Worm (Caenorhabditis elegans) whole organism, L1 larva: ENCODE results near the gene acy-1.

Experiments used
- Y116A8C.19 ChIP-seq: sonication (generic microtip); optimal IDR thresholded peaks from 2 replicates; lab custom pipeline; 2016; ENCODE audit warnings: missing compliant biosample characterization, missing genetic modification characterization, borderline replicate concordance
- alr-1 ChIP-seq: fragments of 200-800 bp; sonication (Bioruptor generic); optimal IDR thresholded peaks from 2 replicates; lab custom pipeline; 2018; ENCODE audit warnings: borderline replicate concordance, mild to moderate bottlenecking, missing genetic modification characterization, missing compliant biosample characterization
- aly-2 ChIP-seq: fragments of 150-350 bp; optimal IDR thresholded peaks from 2 replicates; lab custom pipeline; 2014; ENCODE audit warnings: missing biosample characterization, missing genetic modification characterization
- ceh-90 ChIP-seq: sonication (generic microtip); optimal IDR thresholded peaks from 2 replicates; lab custom pipeline; 2016; ENCODE audit warnings: missing genetic modification characterization, missing compliant biosample characterization
- dpl-1 ChIP-seq, 3 experiments: fragments of 150-350 bp in 2 of 3; sonication (generic microtip) in 1 of 3; optimal IDR thresholded peaks; 2 replicates each; lab custom pipeline; 2014 to 2017; ENCODE audit warnings: missing biosample characterization in 3 of 3, missing genetic modification characterization in 3 of 3, missing genetic modification reagents in 3 of 3
- dsc-1 ChIP-seq: sonication (generic microtip); optimal IDR thresholded peaks from 2 replicates; lab custom pipeline; 2016; ENCODE audit warnings: mild to moderate bottlenecking, missing genetic modification characterization, missing compliant biosample characterization
- efl-1 ChIP-seq, 4 experiments: fragments of 150-350 bp; optimal IDR thresholded peaks in 3 of 4; peaks in 1 of 4; 1 replicate in 1 of 4; 2 replicates in 3 of 4; lab custom pipeline; 2014; ENCODE audit warnings: missing biosample characterization in 2 of 4, missing genetic modification characterization in 2 of 4, missing genetic modification reagents in 2 of 4
- efl-3 ChIP-seq: fragments of 200-800 bp; sonication (Bioruptor generic); optimal IDR thresholded peaks from 2 replicates; lab custom pipeline; 2018; ENCODE audit warnings: mild to moderate bottlenecking, missing genetic modification characterization, missing compliant biosample characterization
- egl-27 ChIP-seq, 2 experiments: fragments of 150-350 bp in 1 of 2; sonication (generic microtip); optimal IDR thresholded peaks; 3 replicates each; lab custom pipeline; 2017 to 2018; ENCODE audit warnings: missing biosample characterization in 2 of 2, missing genetic modification characterization in 2 of 2, missing genetic modification reagents in 2 of 2
- elt-3 ChIP-seq, 6 experiments: fragments of 150-350 bp in 1 of 6; sonication (generic microtip); optimal IDR thresholded peaks; 2 replicates each; lab custom pipeline; 2017 to 2018; ENCODE audit warnings: missing biosample characterization in 6 of 6, missing genetic modification characterization in 6 of 6, inconsistent platforms in 1 of 6
- fkh-4 ChIP-seq: sonication (generic microtip); optimal IDR thresholded peaks from 2 replicates; lab custom pipeline; 2016; ENCODE audit warnings: missing compliant biosample characterization, missing genetic modification characterization, borderline replicate concordance
- hlh-17 ChIP-seq: fragments of 200-800 bp; sonication (Bioruptor generic); optimal IDR thresholded peaks from 2 replicates; lab custom pipeline; 2018; ENCODE audit warnings: missing genetic modification characterization, mild to moderate bottlenecking, missing compliant biosample characterization, moderate library complexity, borderline replicate concordance
- hlh-4 ChIP-seq: sonication (generic microtip); optimal IDR thresholded peaks from 2 replicates; lab custom pipeline; 2016; ENCODE audit warnings: mild to moderate bottlenecking, missing genetic modification characterization, missing compliant biosample characterization
- hpl-2 ChIP-seq: fragments of 150-350 bp; optimal IDR thresholded peaks from 2 replicates; lab custom pipeline; 2014; ENCODE audit warnings: missing biosample characterization, missing genetic modification reagents, missing genetic modification characterization
- jun-1 ChIP-seq: fragments of 150-350 bp; optimal IDR thresholded peaks from 2 replicates; lab custom pipeline; 2014; ENCODE audit warnings: missing biosample characterization, missing genetic modification reagents, missing genetic modification characterization
- lin-13 ChIP-seq: fragments of 150-350 bp; optimal IDR thresholded peaks from 2 replicates; lab custom pipeline; 2014; ENCODE audit warnings: missing biosample characterization, missing genetic modification reagents, missing genetic modification characterization
- lin-14 ChIP-seq: fragments of 200-800 bp; sonication (Bioruptor generic); optimal IDR thresholded peaks from 2 replicates; lab custom pipeline; 2018; ENCODE audit warnings: mild to moderate bottlenecking, missing genetic modification characterization, moderate library complexity, missing compliant biosample characterization
- lin-39 ChIP-seq: fragments of 150-350 bp; optimal IDR thresholded peaks from 2 replicates; lab custom pipeline; 2014; ENCODE audit warnings: missing biosample characterization, missing genetic modification reagents, missing genetic modification characterization
- lsy-2 ChIP-seq, 2 experiments: fragments of 150-350 bp; optimal IDR thresholded peaks; 2 replicates each; lab custom pipeline; 2014; ENCODE audit warnings: missing biosample characterization in 2 of 2, missing genetic modification characterization in 2 of 2
- mdl-1 ChIP-seq, 2 experiments: fragments of 150-350 bp; optimal IDR thresholded peaks; 2 replicates each; lab custom pipeline; 2014 to 2017; ENCODE audit warnings: missing biosample characterization in 2 of 2, missing genetic modification characterization in 2 of 2, inconsistent platforms in 1 of 2
- mep-1 ChIP-seq: fragments of 150-350 bp; optimal IDR thresholded peaks from 2 replicates; lab custom pipeline; 2014; ENCODE audit warnings: missing biosample characterization, missing genetic modification characterization
- nhr-12 ChIP-seq: sonication (generic microtip); optimal IDR thresholded peaks from 2 replicates; lab custom pipeline; 2017; ENCODE audit warnings: missing biosample characterization, missing genetic modification characterization
- nhr-19 ChIP-seq: fragments of 200-800 bp; sonication (Bioruptor generic); conservative IDR thresholded peaks from 2 replicates; pipeline ENCODE4 v1.3.6; 2022; ENCODE audit warnings: missing genetic modification characterization, missing compliant biosample characterization
- nhr-20 ChIP-seq: sonication (generic microtip); optimal IDR thresholded peaks from 2 replicates; lab custom pipeline; 2016; ENCODE audit warnings: mild to moderate bottlenecking, missing genetic modification characterization, missing compliant biosample characterization
- nhr-47 ChIP-seq: sonication (generic microtip); optimal IDR thresholded peaks from 2 replicates; lab custom pipeline; 2016; ENCODE audit warnings: mild to moderate bottlenecking, missing genetic modification characterization, moderate library complexity, missing compliant biosample characterization
- nhr-71 ChIP-seq: sonication (generic microtip); optimal IDR thresholded peaks from 2 replicates; lab custom pipeline; 2016; ENCODE audit warnings: mild to moderate bottlenecking, missing genetic modification characterization, moderate library complexity, missing compliant biosample characterization
- nhr-77 ChIP-seq: fragments of 150-350 bp; optimal IDR thresholded peaks from 2 replicates; lab custom pipeline; 2014; ENCODE audit warnings: missing biosample characterization, missing genetic modification characterization
- pag-3 ChIP-seq: sonication (generic microtip); optimal IDR thresholded peaks from 2 replicates; lab custom pipeline; 2017; ENCODE audit warnings: missing genetic modification characterization, mild to moderate bottlenecking, missing compliant biosample characterization, antibody characterized with exemption, borderline replicate concordance; ENCODE audit not compliant: insufficient read depth
- pax-3 ChIP-seq: fragments of 200-800 bp; sonication (Bioruptor generic); optimal IDR thresholded peaks from 2 replicates; lab custom pipeline; 2018; ENCODE audit warnings: mild to moderate bottlenecking, missing genetic modification characterization, moderate library complexity, missing compliant biosample characterization
- pqm-1 ChIP-seq: sonication (generic microtip); optimal IDR thresholded peaks from 3 replicates; lab custom pipeline; 2017; ENCODE audit warnings: missing biosample characterization, missing genetic modification characterization
- rnt-1 ChIP-seq: sonication (generic microtip); optimal IDR thresholded peaks from 2 replicates; lab custom pipeline; 2016; ENCODE audit warnings: mild to moderate bottlenecking, missing genetic modification characterization, moderate library complexity, missing compliant biosample characterization
- snu-23 ChIP-seq: sonication (generic microtip); optimal IDR thresholded peaks from 2 replicates; lab custom pipeline; 2016; ENCODE audit warnings: missing genetic modification characterization, missing compliant biosample characterization
- sptf-1 ChIP-seq: fragments of 150-350 bp; optimal IDR thresholded peaks from 2 replicates; lab custom pipeline; 2014; ENCODE audit warnings: missing biosample characterization, missing genetic modification characterization
- swsn-7 ChIP-seq: sonication (generic microtip); optimal IDR thresholded peaks from 2 replicates; lab custom pipeline; 2016; ENCODE audit warnings: missing genetic modification characterization, missing compliant biosample characterization
- tbx-2 ChIP-seq: sonication (generic microtip); optimal IDR thresholded peaks from 2 replicates; lab custom pipeline; 2016; ENCODE audit warnings: missing genetic modification characterization, missing compliant biosample characterization
- tlp-1 ChIP-seq: fragments of 150-350 bp; optimal IDR thresholded peaks from 2 replicates; lab custom pipeline; 2014; ENCODE audit warnings: missing biosample characterization, missing genetic modification characterization
- unc-130 ChIP-seq: fragments of 150-350 bp; optimal IDR thresholded peaks from 2 replicates; lab custom pipeline; 2017; ENCODE audit warnings: missing biosample characterization, missing genetic modification characterization, inconsistent platforms
- vab-15 ChIP-seq: sonication (generic microtip); optimal IDR thresholded peaks from 2 replicates; lab custom pipeline; 2017; ENCODE audit warnings: missing genotype, mild to moderate bottlenecking, missing genetic modification characterization, missing compliant biosample characterization
- ztf-11 ChIP-seq, 2 experiments: sonication (generic microtip); optimal IDR thresholded peaks; 2 replicates each; lab custom pipeline; 2016 to 2017; ENCODE audit warnings: missing genetic modification characterization in 2 of 2, missing biosample characterization in 1 of 2, missing compliant biosample characterization in 1 of 2

Gene acy-1

DNA sequence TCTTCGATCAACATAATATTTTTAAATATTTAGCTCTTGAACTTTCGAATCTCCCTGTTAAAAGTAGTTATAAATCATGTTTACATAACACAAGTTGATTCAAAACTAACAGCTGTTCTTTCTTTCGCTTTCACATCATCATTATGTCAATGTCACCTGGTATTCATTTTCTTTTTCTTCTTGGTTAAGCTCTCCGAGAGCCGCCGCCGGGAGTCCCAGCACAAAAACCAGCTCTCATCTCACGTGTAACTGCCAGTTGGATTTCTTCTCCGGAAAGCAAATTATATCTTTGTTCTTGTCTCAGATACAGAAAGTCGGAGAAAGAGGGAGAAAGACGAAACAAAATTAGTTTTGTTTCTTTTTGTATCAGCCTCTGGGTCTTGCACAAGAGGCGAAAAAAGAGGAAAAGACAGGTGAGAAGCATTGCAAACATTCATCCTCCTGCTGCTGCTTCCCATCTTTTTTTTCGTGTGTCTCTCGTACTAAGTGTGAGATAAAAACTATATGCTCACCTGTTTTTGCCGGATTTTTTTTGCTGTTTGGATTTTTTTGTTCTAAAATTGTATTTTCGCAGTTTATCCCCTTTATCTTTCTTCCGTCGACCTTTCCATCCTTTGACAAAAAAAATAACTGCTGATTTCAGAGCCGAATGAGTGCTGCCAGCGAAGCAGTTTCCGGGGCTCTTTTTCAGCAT lies 9.5 kb downstream of the acy-1 start, which contains the start of gene F17C8.3:
TSS of gene F17C8.3 (plus strand) at position 644 of the 694 bp plus-strand sequence.
- peak in 1 of 2 experiments; percentile 19 for TF ChIP-seq mdl-1 (tag; optimal IDR thresholded peaks at IDR 0.05; lab: Kevin White, UChicago)
- peak; percentile 4 for TF ChIP-seq unc-130 (tag; lab: Kevin White, UChicago)
- TF ChIP-seq lin-13, result no peak
- TF ChIP-seq lin-14 (GFP tag; lab: Kevin White, UChicago), result peak; percentile 83
- TF ChIP-seq jun-1, result no peak
- TF ChIP-seq snu-23 (GFP tag; lab: Kevin White, UChicago), result peak; percentile 53
- TF ChIP-seq efl-1 (optimal IDR thresholded peaks at IDR 0.05; lab: Kevin White, UChicago), result peak in 1 of 2 experiments; percentile 30
- no peak for TF ChIP-seq efl-1 (GFP tag; optimal IDR thresholded peaks at IDR 0.05 in 1 of 2; lab: Kevin White, UChicago)
- peak; percentile 14 for TF ChIP-seq nhr-47
- no peak for TF ChIP-seq nhr-77
- peak; percentile 51 for TF ChIP-seq fkh-4
- TF ChIP-seq hlh-17 (GFP tag; lab: Kevin White, UChicago), result no peak
- no peak for TF ChIP-seq sptf-1
- peak; percentile 30 for TF ChIP-seq nhr-20 (tag; lab: Kevin White, UChicago)
- TF ChIP-seq elt-3 (tag; optimal IDR thresholded peaks at IDR 0.05; lab: Kevin White, UChicago), result no peak
- TF ChIP-seq ceh-90 (tag; lab: Kevin White, UChicago), result no peak
- TF ChIP-seq lin-39 (tag; lab: Kevin White, UChicago), result peak; percentile 51
- no peak for TF ChIP-seq pax-3
- TF ChIP-seq tbx-2 (tag; lab: Kevin White, UChicago), result no peak
- peak in 1 of 3 experiments; percentile 5 for TF ChIP-seq dpl-1 (GFP tag; optimal IDR thresholded peaks at IDR 0.05; lab: Kevin White, UChicago)
- TF ChIP-seq rnt-1, result peak; percentile 56
- TF ChIP-seq ztf-11 (tag; optimal IDR thresholded peaks at IDR 0.05; lab: Kevin White, UChicago), result no peak
- peak; percentile 88 for TF ChIP-seq dsc-1 (tag; lab: Kevin White, UChicago)
- no peak for TF ChIP-seq aly-2 (tag; lab: Kevin White, UChicago)
- TF ChIP-seq nhr-19 (GFP tag; lab: Robert Waterston, UW), result peak; percentile 50
- peak; percentile 32 for TF ChIP-seq pag-3 (tag; lab: Kevin White, UChicago)
- TF ChIP-seq alr-1 (tag; lab: Kevin White, UChicago), result no peak
- TF ChIP-seq nhr-71 (tag; lab: Kevin White, UChicago), result peak; percentile 86
- TF ChIP-seq vab-15, result no peak
- TF ChIP-seq mep-1, result peak; percentile 20
- TF ChIP-seq lsy-2 (tag; optimal IDR thresholded peaks at IDR 0.05; lab: Kevin White, UChicago), result peak; percentile 54 to 70
- TF ChIP-seq swsn-7 (tag; lab: Kevin White, UChicago), result peak; percentile 32

DNA sequence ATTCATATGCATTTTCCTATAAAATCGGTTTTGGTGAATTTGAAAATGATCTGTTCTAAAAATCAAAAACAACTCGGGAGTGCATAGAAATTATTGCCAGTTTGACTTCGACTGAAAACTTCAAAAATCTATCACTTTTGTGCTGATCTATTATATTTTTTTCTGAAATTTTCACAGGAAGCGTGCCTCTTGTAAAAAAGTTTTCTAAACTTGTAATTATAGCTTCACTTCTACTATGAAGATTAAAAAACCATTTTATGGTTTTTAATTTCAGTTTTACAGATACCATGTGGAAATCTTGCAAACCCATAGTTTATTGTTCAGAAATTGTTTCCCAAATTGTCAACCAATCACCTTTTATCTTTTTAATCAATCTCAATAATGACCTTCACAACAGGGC lies 12.2 kb downstream of the acy-1 start, which contains the start of gene F17C8.9:
TSS of gene F17C8.9 (plus strand) at position 301 of the 400 bp plus-strand sequence.
- no peak for TF ChIP-seq efl-3
- no peak for TF ChIP-seq nhr-19 (GFP tag; lab: Robert Waterston, UW)
- no peak for TF ChIP-seq nhr-12
- TF ChIP-seq egl-27 (tag; optimal IDR thresholded peaks at IDR 0.05; lab: Kevin White, UChicago), result no peak
- TF ChIP-seq hlh-4, result no peak
- no peak for TF ChIP-seq Y116A8C.19 (tag; lab: Kevin White, UChicago)
- TF ChIP-seq lin-39 (tag; lab: Kevin White, UChicago), result no peak
- no peak for TF ChIP-seq hpl-2 (GFP tag; lab: Kevin White, UChicago)
- no peak for TF ChIP-seq tlp-1 (tag; lab: Kevin White, UChicago)
- TF ChIP-seq pqm-1 (tag; lab: Kevin White, UChicago), result no peak
- TF ChIP-seq ztf-11 (tag; optimal IDR thresholded peaks at IDR 0.05; lab: Kevin White, UChicago), result no peak
- TF ChIP-seq nhr-71 (tag; lab: Kevin White, UChicago), result no peak
- no peak for TF ChIP-seq fkh-4
- TF ChIP-seq lin-14 (GFP tag; lab: Kevin White, UChicago), result no peak
